Worm (Caenorhabditis elegans) whole organism, midembryonic: Measurements from ENCODE around the gene nhr-114.

ENCODE experiments used
- T22C8.4 ChIP-seq: fragments of 200-800 bp; sonication (Bioruptor generic); IDR thresholded peaks from 2 replicates; pipeline ENCODE4 v1.3.6; 2022; ENCODE audit warnings: missing genetic modification characterization, missing compliant biosample characterization
- cog-1 ChIP-seq: sonication (generic microtip); optimal IDR thresholded peaks from 2 replicates; lab custom pipeline; 2016; ENCODE audit warnings: missing genetic modification characterization, missing compliant biosample characterization
- flt-1 ChIP-seq: fragments of 200-800 bp; sonication (Bioruptor generic); IDR thresholded peaks from 2 replicates; pipeline ENCODE4 v1.3.6; 2022; ENCODE audit warnings: missing genetic modification characterization, missing compliant biosample characterization
- klf-2 ChIP-seq: fragments of 200-800 bp; sonication (Bioruptor generic); conservative IDR thresholded peaks from 2 replicates; pipeline ENCODE4 v1.3.6; 2022; ENCODE audit warnings: missing genetic modification reagents, missing genetic modification characterization, missing compliant biosample characterization
- med-1 ChIP-seq: sonication (generic microtip); optimal IDR thresholded peaks from 2 replicates; lab custom pipeline; 2017; ENCODE audit warnings: missing genetic modification characterization, mild to moderate bottlenecking, missing compliant biosample characterization, antibody characterized with exemption, missing genetic modification reagents; ENCODE audit not compliant: insufficient read depth
- ref-1 ChIP-seq: fragments of 200-800 bp; sonication (Bioruptor generic); conservative IDR thresholded peaks from 2 replicates; pipeline ENCODE4 v1.3.6; 2022; ENCODE audit warnings: missing genetic modification reagents, missing genetic modification characterization, missing compliant biosample characterization
- tab-1 ChIP-seq: fragments of 200-800 bp; sonication (Bioruptor generic); IDR thresholded peaks from 2 replicates; pipeline ENCODE4 v1.3.6; 2022; ENCODE audit warnings: missing genetic modification characterization, missing compliant biosample characterization
- ztf-23 ChIP-seq: fragments of 200-800 bp; sonication (Bioruptor generic); IDR thresholded peaks from 2 replicates; pipeline ENCODE4 v1.3.6; 2022; ENCODE audit warnings: missing genetic modification reagents, missing genetic modification characterization, missing compliant biosample characterization
- ztf-29 ChIP-seq: fragments of 200-800 bp; sonication (Bioruptor generic); IDR thresholded peaks from 2 replicates; pipeline ENCODE4 v1.3.6; 2022; ENCODE audit warnings: missing genetic modification reagents, missing genetic modification characterization, missing compliant biosample characterization

nhr-114 gene

DNA sequence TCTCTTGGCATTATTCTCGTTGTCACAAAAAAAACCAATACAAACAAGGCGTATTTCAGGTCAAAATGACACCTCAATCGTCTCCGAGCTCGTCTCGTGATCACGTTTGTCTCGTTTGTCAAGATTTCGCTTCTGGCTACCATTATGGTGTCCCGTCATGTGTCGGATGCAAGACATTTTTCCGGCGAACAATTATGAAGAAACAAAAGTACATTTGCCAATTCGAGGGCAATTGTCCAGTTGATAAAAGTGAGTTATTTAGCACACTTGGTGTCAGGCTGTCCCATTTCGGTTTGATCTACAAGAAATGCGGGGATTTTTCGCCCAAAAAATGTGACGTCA, at the start of gene nhr-114:
Gene nhr-114 (plus strand): TSS at position 59 of the 342 bp plus-strand sequence.
- TF ChIP-seq ztf-29 (GFP tag; lab: Robert Waterston, UW): no peak
- no peak for TF ChIP-seq tab-1 (GFP tag; lab: Robert Waterston, UW)
- TF ChIP-seq med-1 (GFP tag; lab: Kevin White, UChicago): no peak
- TF ChIP-seq ztf-23 (GFP tag; lab: Robert Waterston, UW): no peak
- no peak for TF ChIP-seq klf-2 (GFP tag; lab: Robert Waterston, UW)
- TF ChIP-seq flt-1 (GFP tag; lab: Robert Waterston, UW): no peak
- no peak for TF ChIP-seq cog-1 (tag; lab: Kevin White, UChicago)
- no peak for TF ChIP-seq T22C8.4 (GFP tag; lab: Robert Waterston, UW)
- TF ChIP-seq ref-1 (GFP tag; lab: Robert Waterston, UW): no peak

DNA sequence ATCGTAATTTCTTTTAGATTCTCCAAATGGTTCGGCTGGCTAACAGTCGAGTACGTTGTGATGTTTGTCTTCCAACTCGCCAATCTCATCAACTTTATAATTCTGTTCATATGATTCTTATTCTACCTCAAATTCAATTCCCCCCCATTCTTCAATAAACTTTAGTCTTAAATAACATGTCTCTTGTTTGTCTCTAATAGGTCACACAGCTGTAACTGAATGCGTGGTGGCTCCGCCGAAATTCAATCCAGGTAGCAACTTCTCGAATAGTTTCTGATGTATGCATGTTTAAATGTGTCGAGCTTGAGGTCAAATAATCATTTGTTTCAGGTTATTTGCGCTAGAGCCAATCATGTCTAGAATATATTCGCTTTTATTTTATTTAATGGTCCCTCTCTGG, 48.3 kb upstream of the nhr-114 start, which contains the start of gene lgc-29:
Gene lgc-29 (plus strand): TSS at position 301 of the 400 bp plus-strand sequence.
- TF ChIP-seq flt-1 (GFP tag; lab: Robert Waterston, UW) (no peak), med-1 (GFP tag; lab: Kevin White, UChicago) (no peak), ztf-23 (GFP tag; lab: Robert Waterston, UW) (no peak), klf-2 (GFP tag; lab: Robert Waterston, UW) (no peak), ztf-29 (GFP tag; lab: Robert Waterston, UW) (no peak), cog-1 (tag; lab: Kevin White, UChicago) (no peak), ref-1 (GFP tag; lab: Robert Waterston, UW) (no peak), T22C8.4 (GFP tag; lab: Robert Waterston, UW) (no peak), tab-1 (GFP tag; lab: Robert Waterston, UW) (no peak)

DNA sequence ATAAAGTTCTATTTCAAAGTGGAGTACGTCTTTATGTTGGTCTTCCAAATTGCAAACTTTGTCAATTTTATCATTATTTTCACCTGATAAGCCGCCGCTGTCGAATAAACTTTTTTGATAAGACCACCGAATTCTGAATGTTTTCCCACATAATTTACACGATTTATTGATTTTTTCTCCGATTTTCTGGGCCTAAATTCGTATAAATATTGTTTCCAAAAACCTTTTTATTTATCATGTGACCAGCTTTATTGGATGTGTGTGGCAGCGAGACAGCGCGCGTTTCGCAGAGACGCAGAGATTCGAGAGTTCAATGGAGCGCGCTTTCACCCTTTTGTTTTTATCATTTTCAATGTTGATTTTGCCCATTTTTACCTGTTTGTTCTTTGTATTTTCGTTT, 44.0 kb upstream of the nhr-114 start:
- TF ChIP-seq T22C8.4 (GFP tag; lab: Robert Waterston, UW) (no peak), tab-1 (GFP tag; lab: Robert Waterston, UW) (no peak), ztf-29 (GFP tag; lab: Robert Waterston, UW) (no peak), med-1 (GFP tag; lab: Kevin White, UChicago) (no peak), ref-1 (GFP tag; lab: Robert Waterston, UW) (no peak), cog-1 (tag; lab: Kevin White, UChicago) (no peak), ztf-23 (GFP tag; lab: Robert Waterston, UW) (no peak), flt-1 (GFP tag; lab: Robert Waterston, UW) (no peak), klf-2 (GFP tag; lab: Robert Waterston, UW) (no peak)

DNA sequence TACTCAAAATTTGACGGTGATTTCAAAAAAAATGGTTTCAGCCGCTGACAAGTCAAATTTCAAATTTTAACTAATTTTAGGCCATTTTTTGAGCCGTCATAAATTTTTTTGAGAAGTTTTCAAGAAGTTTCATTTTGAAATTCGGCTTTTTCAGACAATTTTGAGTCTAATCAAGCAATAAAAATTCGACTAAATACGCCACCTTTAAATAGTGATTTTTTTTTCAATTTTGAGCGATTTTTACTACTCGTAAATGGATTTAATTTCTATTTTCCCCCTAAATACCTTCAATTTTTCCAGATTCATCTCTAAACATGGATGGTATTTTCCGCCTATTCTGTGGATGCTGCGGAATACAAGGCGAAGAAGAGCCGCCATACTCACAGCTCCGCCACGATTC, 42.8 kb upstream of the nhr-114 start, which contains the start of gene Y45G5AL.1:
Gene Y45G5AL.1 (plus strand): TSS at position 301 of the 400 bp plus-strand sequence.
- no peak for TF ChIP-seq med-1 (GFP tag; lab: Kevin White, UChicago)
- no peak for TF ChIP-seq ztf-23 (GFP tag; lab: Robert Waterston, UW)
- no peak for TF ChIP-seq ztf-29 (GFP tag; lab: Robert Waterston, UW)
- no peak for TF ChIP-seq ref-1 (GFP tag; lab: Robert Waterston, UW)
- no peak for TF ChIP-seq tab-1 (GFP tag; lab: Robert Waterston, UW)
- TF ChIP-seq flt-1 (GFP tag; lab: Robert Waterston, UW): no peak
- TF ChIP-seq klf-2 (GFP tag; lab: Robert Waterston, UW): no peak
- no peak for TF ChIP-seq cog-1 (tag; lab: Kevin White, UChicago)
- TF ChIP-seq T22C8.4 (GFP tag; lab: Robert Waterston, UW): no peak

DNA sequence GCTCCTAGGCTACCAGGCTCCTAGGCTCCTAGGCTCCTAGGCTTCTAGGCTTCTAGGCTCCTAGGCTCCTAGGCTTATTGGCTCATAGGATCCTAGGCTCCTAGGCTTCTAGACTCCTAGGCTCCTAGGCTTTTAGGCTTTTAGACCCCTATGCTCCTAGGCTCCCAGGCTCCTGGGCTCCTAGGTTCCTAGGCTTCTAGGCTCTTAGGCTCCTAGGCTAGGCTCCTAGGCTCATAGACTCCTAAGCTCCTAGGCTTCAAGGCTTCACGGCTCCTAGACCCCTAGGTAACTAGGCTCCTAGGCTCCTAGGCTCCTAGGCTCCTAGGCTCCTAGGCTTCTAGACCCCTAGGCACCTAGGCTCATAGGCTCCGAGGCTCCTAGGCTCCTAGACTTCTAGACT, 35.6 kb upstream of the nhr-114 start:
- TF ChIP-seq flt-1 (GFP tag; lab: Robert Waterston, UW): peak; percentile 48; the same call in 1 of the 2 replicates
- peak; percentile 47; the same call in 1 of the 2 replicates for TF ChIP-seq tab-1 (GFP tag; lab: Robert Waterston, UW)
- no peak for TF ChIP-seq ztf-23 (GFP tag; lab: Robert Waterston, UW)

DNA sequence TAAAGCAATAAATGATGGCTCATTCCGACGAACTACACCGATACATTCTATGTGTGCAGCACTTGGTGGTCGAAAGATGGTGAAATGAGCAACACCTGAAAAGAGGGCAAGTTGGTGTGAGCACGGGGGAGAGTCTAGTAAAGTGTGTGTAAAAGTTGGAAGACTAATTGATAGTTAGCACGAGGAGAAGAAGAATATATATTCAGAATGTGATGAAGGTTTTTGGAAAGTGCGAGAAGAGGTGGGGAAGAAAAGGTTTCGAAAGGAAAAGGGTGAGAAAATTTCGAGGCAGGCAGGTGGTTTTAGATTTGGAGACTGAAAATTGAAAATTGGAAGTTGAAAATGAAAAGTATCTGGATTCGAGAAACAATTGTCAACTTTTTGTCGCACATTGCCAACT, 34.8 kb upstream of the nhr-114 start, which contains the start of gene Y45G5AM.6:
Gene Y45G5AM.6 (minus strand): TSS at position 101 of the 400 bp plus-strand sequence.
- no peak for TF ChIP-seq ztf-23 (GFP tag; lab: Robert Waterston, UW)
- no peak for TF ChIP-seq tab-1 (GFP tag; lab: Robert Waterston, UW)
- TF ChIP-seq ref-1 (GFP tag; lab: Robert Waterston, UW): no peak

DNA sequence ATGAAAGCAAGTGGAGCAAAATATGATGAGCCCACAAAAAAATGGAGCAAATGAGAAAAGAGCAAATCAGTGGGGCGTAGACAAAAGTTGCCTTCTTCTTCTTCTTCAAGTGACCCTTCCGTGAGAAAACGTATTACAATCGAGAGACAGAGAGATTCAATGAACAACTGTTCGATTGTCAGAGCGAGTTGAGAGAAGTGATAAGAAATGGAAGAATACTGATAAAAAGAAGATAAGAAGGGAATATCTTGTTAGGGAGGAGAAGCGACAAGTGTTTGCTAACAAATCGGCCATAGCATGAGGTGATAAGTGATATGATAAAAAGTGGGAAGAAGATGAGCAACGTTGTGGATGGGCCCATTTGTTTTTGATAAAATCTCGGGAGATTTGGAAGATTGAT, 29.7 kb upstream of the nhr-114 start:
- TF ChIP-seq med-1 (GFP tag; lab: Kevin White, UChicago) (no peak), ztf-29 (GFP tag; lab: Robert Waterston, UW) (no peak), ref-1 (GFP tag; lab: Robert Waterston, UW) (no peak), cog-1 (tag; lab: Kevin White, UChicago) (no peak), T22C8.4 (GFP tag; lab: Robert Waterston, UW) (no peak), ztf-23 (GFP tag; lab: Robert Waterston, UW) (no peak), flt-1 (GFP tag; lab: Robert Waterston, UW) (no peak), klf-2 (GFP tag; lab: Robert Waterston, UW) (no peak), tab-1 (GFP tag; lab: Robert Waterston, UW) (no peak)

DNA sequence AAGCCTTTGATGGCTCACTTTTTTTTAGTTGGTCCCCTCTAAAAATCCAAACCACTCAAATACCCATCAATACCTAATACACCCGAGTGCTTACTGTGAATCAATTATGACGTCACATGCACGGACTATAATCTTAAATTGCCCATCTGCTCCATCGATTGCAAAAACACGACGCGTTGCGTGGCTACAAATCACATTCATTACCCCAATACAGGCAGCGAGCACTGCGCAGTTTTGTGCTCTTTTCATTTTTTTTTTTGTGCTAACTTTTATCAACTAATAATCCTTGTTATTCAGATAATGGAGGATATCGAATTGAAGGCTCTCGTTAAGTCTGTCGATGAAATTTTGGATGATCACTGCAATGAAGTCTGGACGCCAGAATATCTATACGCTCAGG, 26.9 kb upstream of the nhr-114 start, which contains the start of gene Y45G5AM.5:
Gene Y45G5AM.5 (plus strand): TSS at position 301 of the 400 bp plus-strand sequence.
- TF ChIP-seq ztf-23 (GFP tag; lab: Robert Waterston, UW) (no peak), ref-1 (GFP tag; lab: Robert Waterston, UW) (no peak), T22C8.4 (GFP tag; lab: Robert Waterston, UW) (no peak), med-1 (GFP tag; lab: Kevin White, UChicago) (no peak), tab-1 (GFP tag; lab: Robert Waterston, UW) (no peak), cog-1 (tag; lab: Kevin White, UChicago) (no peak), klf-2 (GFP tag; lab: Robert Waterston, UW) (no peak), ztf-29 (GFP tag; lab: Robert Waterston, UW) (no peak), flt-1 (GFP tag; lab: Robert Waterston, UW) (no peak)

DNA sequence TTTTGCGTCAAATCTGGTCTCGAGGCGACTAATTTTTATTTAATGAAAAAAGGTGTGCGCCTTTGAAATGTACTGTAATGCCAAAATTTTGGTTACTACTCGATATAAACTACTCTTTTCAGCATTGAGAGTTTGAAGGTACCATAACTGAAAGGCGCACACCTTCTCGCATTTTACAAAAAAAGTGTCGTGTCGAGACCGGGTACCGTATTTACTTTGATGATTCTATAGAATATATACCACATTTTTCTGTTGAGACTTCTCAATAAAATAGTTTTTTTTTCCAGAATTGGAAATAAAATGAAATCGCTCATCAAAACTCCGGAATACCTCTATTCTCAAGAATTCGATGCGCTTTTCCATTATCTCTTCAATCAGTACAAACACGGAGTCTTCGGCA, 24.1 kb upstream of the nhr-114 start, which contains the start of gene Y45G5AM.4:
Gene Y45G5AM.4 (plus strand): TSS at position 301 of the 400 bp plus-strand sequence.
- no peak for TF ChIP-seq ref-1 (GFP tag; lab: Robert Waterston, UW)
- TF ChIP-seq flt-1 (GFP tag; lab: Robert Waterston, UW): no peak
- no peak for TF ChIP-seq med-1 (GFP tag; lab: Kevin White, UChicago)
- TF ChIP-seq tab-1 (GFP tag; lab: Robert Waterston, UW): no peak
- TF ChIP-seq klf-2 (GFP tag; lab: Robert Waterston, UW): no peak
- no peak for TF ChIP-seq ztf-29 (GFP tag; lab: Robert Waterston, UW)
- no peak for TF ChIP-seq ztf-23 (GFP tag; lab: Robert Waterston, UW)
- TF ChIP-seq T22C8.4 (GFP tag; lab: Robert Waterston, UW): no peak
- TF ChIP-seq cog-1 (tag; lab: Kevin White, UChicago): no peak
